Worm (Caenorhabditis elegans) whole organism, late embryonic: Measurements from ENCODE around the gene K01A12.3.

Experiments used
- T23F11.4 ChIP-seq: fragments of 200-800 bp; sonication (Bioruptor generic); optimal IDR thresholded peaks from 2 replicates; lab custom pipeline; 2018; ENCODE audit warnings: mild to moderate bottlenecking, missing genetic modification characterization, missing compliant biosample characterization
- ahr-1 ChIP-seq: sonication (generic microtip); optimal IDR thresholded peaks from 2 replicates; lab custom pipeline; 2016; ENCODE audit warnings: missing genetic modification characterization, missing compliant biosample characterization
- ceh-19 ChIP-seq: fragments of 200-800 bp; sonication (Bioruptor generic); optimal IDR thresholded peaks from 2 replicates; lab custom pipeline; 2018; ENCODE audit warnings: mild to moderate bottlenecking, missing genetic modification characterization, missing compliant biosample characterization
- ceh-9 ChIP-seq: sonication (generic microtip); optimal IDR thresholded peaks from 2 replicates; lab custom pipeline; 2016; ENCODE audit warnings: mild to moderate bottlenecking, missing genetic modification characterization, inconsistent platforms, missing compliant biosample characterization
- elt-2 ChIP-seq: sonication (generic microtip); optimal IDR thresholded peaks from 2 replicates; lab custom pipeline; 2016; ENCODE audit warnings: missing genetic modification reagents, missing genetic modification characterization, missing compliant biosample characterization
- eyg-1 ChIP-seq: sonication (generic microtip); optimal IDR thresholded peaks from 2 replicates; lab custom pipeline; 2016; ENCODE audit warnings: missing genotype, missing genetic modification characterization, missing compliant biosample characterization
- gmeb-2 ChIP-seq: sonication (generic microtip); optimal IDR thresholded peaks from 2 replicates; lab custom pipeline; 2016; ENCODE audit warnings: missing genetic modification characterization, inconsistent platforms, missing compliant biosample characterization
- hlh-6 ChIP-seq: sonication (generic microtip); optimal IDR thresholded peaks from 2 replicates; lab custom pipeline; 2016; ENCODE audit warnings: missing genotype, missing genetic modification characterization, missing compliant biosample characterization
- pag-3 ChIP-seq: sonication (generic microtip); optimal IDR thresholded peaks from 2 replicates; lab custom pipeline; 2016; ENCODE audit warnings: missing compliant biosample characterization, missing genetic modification characterization, borderline replicate concordance
- pha-4 ChIP-seq: fragments of 150-350 bp; optimal IDR thresholded peaks from 2 replicates; lab custom pipeline; 2018; ENCODE audit warnings: missing biosample characterization, missing genetic modification reagents, missing genetic modification characterization
- pqm-1 ChIP-seq: sonication (generic microtip); optimal IDR thresholded peaks from 2 replicates; lab custom pipeline; 2016; ENCODE audit warnings: missing genetic modification characterization, missing compliant biosample characterization
- ttx-3 ChIP-seq: sonication (generic microtip); optimal IDR thresholded peaks from 2 replicates; lab custom pipeline; 2016; ENCODE audit warnings: missing genetic modification reagents, missing genetic modification characterization, missing compliant biosample characterization
- ztf-16 ChIP-seq: sonication (generic microtip); optimal IDR thresholded peaks from 2 replicates; lab custom pipeline; 2017; ENCODE audit warnings: missing genetic modification characterization, missing compliant biosample characterization

- no peak for TF ChIP-seq pag-3 (tag; lab: Kevin White, UChicago)
- TF ChIP-seq gmeb-2 (tag; lab: Kevin White, UChicago), result no peak
- TF ChIP-seq ceh-19 (GFP tag; lab: Kevin White, UChicago), result no peak
- no peak for TF ChIP-seq eyg-1 (tag; lab: Kevin White, UChicago)
- no peak for TF ChIP-seq hlh-6
- no peak for TF ChIP-seq elt-2
- no peak for TF ChIP-seq ceh-9
- TF ChIP-seq ttx-3 (tag; lab: Kevin White, UChicago), result no peak
- no peak for TF ChIP-seq ztf-16 (tag; lab: Kevin White, UChicago)
- no peak for TF ChIP-seq ahr-1 (tag; lab: Kevin White, UChicago)
- no peak for TF ChIP-seq pha-4 (tag; lab: Kevin White, UChicago)
- TF ChIP-seq T23F11.4 (GFP tag; lab: Kevin White, UChicago), result no peak
- no peak for TF ChIP-seq pqm-1 (tag; lab: Kevin White, UChicago)
Measured at ce11 chrX:8585837-8586236, 39.2 kb downstream of the K01A12.3 start, which contains the start of gene F18E9.3.
